Fruit fly (Drosophila melanogaster) whole organism, embryonic: Measurements from ENCODE around the gene Fgop2.

Experiments used
- Ada2b ChIP-seq: fragments of 200-800 bp; sonication (Bioruptor generic); IDR thresholded peaks from 2 replicates; pipeline ENCODE4 v1.3.6; 2022; ENCODE audit warnings: missing biosample characterization, missing genetic modification characterization
- B-H2 ChIP-seq: fragments of 200-800 bp; sonication (Bioruptor generic); optimal IDR thresholded peaks from 2 replicates; lab custom pipeline; 2018; ENCODE audit warnings: missing biosample characterization, mild to moderate bottlenecking, missing genetic modification characterization
- BtbVII ChIP-seq: fragments of 200-800 bp; sonication (Bioruptor generic); optimal IDR thresholded peaks from 3 replicates; lab custom pipeline; 2017; ENCODE audit warnings: missing biosample characterization, mild to moderate bottlenecking, missing genetic modification characterization
- CG10267 ChIP-seq: fragments of 200-800 bp; sonication (Bioruptor generic); optimal IDR thresholded peaks from 2 replicates; lab custom pipeline; 2018; ENCODE audit warnings: missing biosample characterization, mild to moderate bottlenecking, missing genetic modification characterization, moderate library complexity
- CG10462 ChIP-seq: fragments of 200-800 bp; sonication (Bioruptor generic); optimal IDR thresholded peaks from 2 replicates; lab custom pipeline; 2016; ENCODE audit warnings: missing biosample characterization, missing genetic modification characterization
- CG10959 ChIP-seq: fragments of 200-800 bp; sonication (Bioruptor generic); IDR thresholded peaks from 2 replicates; pipeline ENCODE4 v1.3.6; 2022; ENCODE audit warnings: missing biosample characterization, missing genetic modification characterization
- CG11085 ChIP-seq: fragments of 200-800 bp; sonication (Bioruptor generic); IDR thresholded peaks from 2 replicates; pipeline ENCODE4 v1.3.6; 2022; ENCODE audit warnings: missing biosample characterization, missing genetic modification characterization
- CG11504 ChIP-seq: fragments of 200-800 bp; sonication (Bioruptor generic); optimal IDR thresholded peaks from 3 replicates; lab custom pipeline; 2019; ENCODE audit warnings: missing biosample characterization, mild to moderate bottlenecking, missing genetic modification characterization, moderate library complexity
- CG12155 ChIP-seq: fragments of 200-800 bp; sonication (Bioruptor generic); optimal IDR thresholded peaks from 3 replicates; lab custom pipeline; 2016; ENCODE audit warnings: missing biosample characterization, missing genetic modification characterization
- CG15011 ChIP-seq: fragments of 200-800 bp; sonication (Bioruptor generic); optimal IDR thresholded peaks from 3 replicates; lab custom pipeline; 2018; ENCODE audit warnings: missing biosample characterization, mild to moderate bottlenecking, missing genetic modification characterization
- CG15073 ChIP-seq: fragments of 200-800 bp; sonication (Bioruptor generic); optimal IDR thresholded peaks from 2 replicates; lab custom pipeline; 2016; ENCODE audit warnings: missing biosample characterization, missing genetic modification characterization
- CG15479 ChIP-seq: fragments of 200-800 bp; sonication (Bioruptor generic); optimal IDR thresholded peaks from 3 replicates; lab custom pipeline; 2019; ENCODE audit warnings: missing biosample characterization, mild to moderate bottlenecking, missing genetic modification characterization, moderate library complexity
- CG18764 ChIP-seq: fragments of 200-800 bp; sonication (Bioruptor generic); optimal IDR thresholded peaks from 3 replicates; lab custom pipeline; 2016; ENCODE audit warnings: missing biosample characterization, missing genetic modification characterization
- CG2202 ChIP-seq: fragments of 200-800 bp; sonication (Bioruptor generic); optimal IDR thresholded peaks from 2 replicates; lab custom pipeline; 2018; ENCODE audit warnings: missing biosample characterization, mild to moderate bottlenecking, missing genetic modification characterization
- CG32767 ChIP-seq: fragments of 200-800 bp; sonication (Bioruptor generic); IDR thresholded peaks from 2 replicates; pipeline ENCODE4 v1.3.6; 2022; ENCODE audit warnings: missing biosample characterization, missing genetic modification characterization
- CG34422 ChIP-seq: fragments of 200-800 bp; sonication (Bioruptor generic); IDR thresholded peaks from 3 replicates; pipeline ENCODE4 v1.3.6; 2022; ENCODE audit warnings: missing biosample characterization, missing genetic modification characterization
- CG42726 ChIP-seq: fragments of 200-800 bp; sonication (Bioruptor generic); IDR thresholded peaks from 2 replicates; pipeline ENCODE4 v1.3.6; 2022; ENCODE audit warnings: missing biosample characterization, missing genetic modification characterization; ENCODE audit not compliant: partially characterized antibody
- CG4820 ChIP-seq: fragments of 200-800 bp; sonication (Bioruptor generic); optimal IDR thresholded peaks from 3 replicates; lab custom pipeline; 2016; ENCODE audit warnings: missing biosample characterization, missing genetic modification characterization
- CG6254 ChIP-seq: fragments of 200-800 bp; sonication (Bioruptor generic); optimal IDR thresholded peaks from 3 replicates; lab custom pipeline; 2017; ENCODE audit warnings: mild to moderate bottlenecking, missing biosample characterization, missing genetic modification reagents, missing genetic modification characterization
- CG6813 ChIP-seq: fragments of 200-800 bp; sonication (Bioruptor generic); optimal IDR thresholded peaks from 2 replicates; lab custom pipeline; 2017; ENCODE audit warnings: missing biosample characterization, missing genetic modification characterization, mild to moderate bottlenecking, moderate library complexity, missing genetic modification reagents
- CG6854 ChIP-seq: fragments of 200-800 bp; sonication (Bioruptor generic); optimal IDR thresholded peaks from 3 replicates; lab custom pipeline; 2017; ENCODE audit warnings: missing biosample characterization, mild to moderate bottlenecking, missing genetic modification characterization
- CHES-1-like ChIP-seq: fragments of 200-800 bp; sonication (Bioruptor generic); optimal IDR thresholded peaks from 2 replicates; lab custom pipeline; 2016; ENCODE audit warnings: missing biosample characterization, missing genetic modification characterization
- CrebB ChIP-seq: fragments of 200-800 bp; sonication (Bioruptor generic); optimal IDR thresholded peaks from 3 replicates; lab custom pipeline; 2018; ENCODE audit warnings: missing biosample characterization, mild to moderate bottlenecking, missing genetic modification characterization
- Dll ChIP-seq: fragments of 200-800 bp; sonication (Bioruptor generic); IDR thresholded peaks from 4 replicates; pipeline ENCODE4 v1.3.6; 2022; ENCODE audit warnings: missing biosample characterization, missing genetic modification characterization; ENCODE audit not compliant: partially characterized antibody
- Doc3 ChIP-seq: fragments of 200-800 bp; sonication (Bioruptor generic); IDR thresholded peaks from 3 replicates; pipeline ENCODE4 v1.3.6; 2022; ENCODE audit warnings: missing biosample characterization, missing genetic modification characterization; ENCODE audit not compliant: partially characterized antibody
- H15 ChIP-seq: fragments of 200-800 bp; sonication (Bioruptor generic); IDR thresholded peaks from 3 replicates; pipeline ENCODE4 v1.3.6; 2022; ENCODE audit warnings: missing biosample characterization, missing genetic modification characterization
- HLHmδ ChIP-seq: fragments of 200-800 bp; sonication (Bioruptor generic); optimal IDR thresholded peaks from 2 replicates; lab custom pipeline; 2018; ENCODE audit warnings: missing biosample characterization, mild to moderate bottlenecking, missing genetic modification characterization, moderate library complexity
- Lim3 ChIP-seq: fragments of 200-800 bp; sonication (Bioruptor generic); IDR thresholded peaks from 2 replicates; pipeline ENCODE4 v1.3.6; 2022; ENCODE audit warnings: missing biosample characterization, missing genetic modification characterization
- Lpt ChIP-seq: fragments of >200 bp; optimal IDR thresholded peaks from 2 replicates; lab custom pipeline; 2018; ENCODE audit warnings: missing biosample characterization, missing genetic modification characterization
- MESR4 ChIP-seq: fragments of 200-800 bp; sonication (Bioruptor generic); optimal IDR thresholded peaks from 2 replicates; lab custom pipeline; 2018; ENCODE audit warnings: missing biosample characterization, mild to moderate bottlenecking, missing genetic modification characterization, moderate library complexity
- Neu2 ChIP-seq: fragments of 200-800 bp; sonication (Bioruptor generic); optimal IDR thresholded peaks from 3 replicates; lab custom pipeline; 2016; ENCODE audit warnings: missing biosample characterization, missing genetic modification characterization, borderline replicate concordance
- Nf-YA ChIP-seq: fragments of 200-800 bp; sonication (Bioruptor generic); IDR thresholded peaks from 2 replicates; pipeline ENCODE4 v1.3.6; 2022; ENCODE audit warnings: missing biosample characterization, missing genetic modification characterization
- Poxn ChIP-seq: fragments of 200-800 bp; sonication (Bioruptor generic); IDR thresholded peaks from 2 replicates; pipeline ENCODE4 v1.3.6; 2022; ENCODE audit warnings: missing biosample characterization, missing genetic modification characterization
- Scr ChIP-seq: fragments of 200-800 bp; sonication (Bioruptor generic); IDR thresholded peaks from 2 replicates; pipeline ENCODE4 v1.3.6; 2022; ENCODE audit warnings: missing biosample characterization, missing genetic modification characterization; ENCODE audit not compliant: partially characterized antibody
- Sox102F ChIP-seq: fragments of 200-800 bp; sonication (Bioruptor generic); optimal IDR thresholded peaks from 2 replicates; lab custom pipeline; 2018; ENCODE audit warnings: missing biosample characterization, mild to moderate bottlenecking, missing genetic modification characterization, moderate library complexity
- al ChIP-seq: fragments of 200-800 bp; sonication (Bioruptor generic); IDR thresholded peaks from 2 replicates; pipeline ENCODE4 v1.3.6; 2022; ENCODE audit warnings: missing biosample characterization, missing genetic modification characterization
- crol ChIP-seq: fragments of 200-800 bp; sonication (Bioruptor generic); IDR thresholded peaks from 2 replicates; pipeline ENCODE4 v1.3.6; 2022; ENCODE audit warnings: missing biosample characterization, missing genetic modification characterization
- eve ChIP-seq, 2 experiments: fragments of >200 bp; optimal IDR thresholded peaks; 2 replicates each; lab custom pipeline; 2017; ENCODE audit warnings: missing biosample characterization in 2 of 2, missing genetic modification characterization in 2 of 2
- fd102C ChIP-seq: fragments of 200-800 bp; sonication (Bioruptor generic); optimal IDR thresholded peaks from 2 replicates; lab custom pipeline; 2018; ENCODE audit warnings: missing biosample characterization, mild to moderate bottlenecking, missing genetic modification characterization, moderate library complexity
- hkb ChIP-seq, 2 experiments: fragments of 200-800 bp in 1 of 2; fragments of >200 bp in 1 of 2; sonication (Bioruptor generic) in 1 of 2; IDR thresholded peaks in 1 of 2; optimal IDR thresholded peaks in 1 of 2; 2 replicates each; pipeline versions ENCODE4 v1.3.6 to Lab custom; 2017 to 2022; ENCODE audit warnings: missing biosample characterization in 1 of 2, missing genetic modification characterization in 1 of 2
- jing ChIP-seq: fragments of 200-800 bp; sonication (Bioruptor generic); optimal IDR thresholded peaks from 2 replicates; lab custom pipeline; 2018; ENCODE audit warnings: missing biosample characterization, mild to moderate bottlenecking, missing genetic modification characterization
- klu ChIP-seq: fragments of 200-800 bp; sonication (Bioruptor generic); IDR thresholded peaks from 2 replicates; pipeline ENCODE4 v1.3.6; 2022; ENCODE audit warnings: missing biosample characterization, missing genetic modification characterization
- lab ChIP-seq: fragments of 200-800 bp; sonication (Bioruptor generic); optimal IDR thresholded peaks from 3 replicates; lab custom pipeline; 2017; ENCODE audit warnings: missing biosample characterization, missing genetic modification characterization, mild to moderate bottlenecking, moderate library complexity, missing genetic modification reagents
- oc ChIP-seq: fragments of 200-800 bp; sonication (Bioruptor generic); optimal IDR thresholded peaks from 2 replicates; lab custom pipeline; 2018; ENCODE audit warnings: missing biosample characterization, mild to moderate bottlenecking, missing genetic modification characterization, moderate library complexity
- slbo ChIP-seq: fragments of 200-800 bp; sonication (Bioruptor generic); IDR thresholded peaks from 2 replicates; pipeline ENCODE4 v1.3.6; 2022; ENCODE audit warnings: missing biosample characterization, missing genetic modification characterization
- sna ChIP-seq: fragments of 200-800 bp; sonication (Bioruptor generic); IDR thresholded peaks from 2 replicates; pipeline ENCODE4 v1.3.6; 2022; ENCODE audit warnings: missing biosample characterization, missing genetic modification characterization; ENCODE audit not compliant: partially characterized antibody
- sob ChIP-seq: fragments of 200-800 bp; sonication (Bioruptor generic); IDR thresholded peaks from 2 replicates; pipeline ENCODE4 v1.3.6; 2022; ENCODE audit warnings: missing biosample characterization, missing genetic modification characterization
- tx ChIP-seq: fragments of 200-800 bp; sonication (Bioruptor generic); optimal IDR thresholded peaks from 2 replicates; lab custom pipeline; 2016; ENCODE audit warnings: missing biosample characterization, missing genetic modification characterization
- zen2 ChIP-seq: fragments of 200-800 bp; sonication (Bioruptor generic); IDR thresholded peaks from 3 replicates; pipeline ENCODE4 v1.3.6; 2022; ENCODE audit warnings: missing biosample characterization, missing genetic modification characterization; ENCODE audit not compliant: partially characterized antibody
- zfh1 ChIP-seq: fragments of 200-800 bp; sonication (Bioruptor generic); IDR thresholded peaks from 3 replicates; pipeline ENCODE4 v1.3.6; 2022; ENCODE audit warnings: missing biosample characterization, missing genetic modification characterization

Fgop2 gene

DNA sequence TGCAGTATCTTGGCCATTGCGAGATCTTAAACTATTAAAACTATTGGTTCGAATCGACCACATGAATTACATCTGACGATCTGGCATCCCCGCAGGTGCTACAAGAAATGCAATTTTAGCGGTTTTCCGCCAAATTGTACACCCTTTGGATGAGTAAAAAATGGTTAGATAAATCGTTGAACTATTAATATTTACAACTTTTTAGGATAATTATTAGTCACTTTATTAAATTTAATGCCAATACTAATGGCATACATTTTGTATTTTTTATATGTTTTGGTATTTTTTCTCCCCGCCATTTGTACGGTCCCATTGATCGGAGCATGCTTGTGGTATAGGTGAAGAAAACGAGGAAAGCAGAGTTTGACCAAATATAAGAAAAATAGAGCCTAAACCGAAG, 37.3 kb downstream of the Fgop2 start, which contains the start of the genes Polr1F and Rat1 (continued):
- TF ChIP-seq sna: no peak
- TF ChIP-seq CHES-1-like: no peak
- no peak for TF ChIP-seq hkb (optimal IDR thresholded peaks at IDR 0.05; lab: Kevin White, UChicago)
- TF ChIP-seq hkb (GFP tag; IDR thresholded peaks at IDR 0.05; lab: Robert Waterston, UW): no peak
- no peak for TF ChIP-seq Lim3
- no peak for TF ChIP-seq oc (tag; lab: Kevin White, UChicago)
- no peak for TF ChIP-seq Neu2 (GFP tag; lab: Kevin White, UChicago)
- TF ChIP-seq CG12155: peak; percentile 19
- TF ChIP-seq CG11085 (GFP tag; lab: Robert Waterston, UW): no peak
- TF ChIP-seq lab (GFP tag; lab: Kevin White, UChicago): no peak
- no peak for TF ChIP-seq CG11504 (tag; lab: Kevin White, UChicago)
- TF ChIP-seq zfh1 (GFP tag; lab: Robert Waterston, UW): peak; percentile 14; the same call in 1 of the 3 replicates
- TF ChIP-seq CG34422 (GFP tag; lab: Robert Waterston, UW): no peak
- no peak for TF ChIP-seq tx
- TF ChIP-seq al (GFP tag; lab: Robert Waterston, UW): no peak; the same call in 1 of the 2 replicates
- no peak for TF ChIP-seq CG42726
- no peak for TF ChIP-seq CG6854 (GFP tag; lab: Kevin White, UChicago)
- TF ChIP-seq CG18764 (GFP tag; lab: Kevin White, UChicago): no peak
- TF ChIP-seq CG32767 (GFP tag; lab: Robert Waterston, UW): no peak
- TF ChIP-seq slbo (GFP tag; lab: Robert Waterston, UW): peak; percentile 35; the same call in 1 of the 2 replicates
- TF ChIP-seq BtbVII (GFP tag; lab: Kevin White, UChicago): no peak
- TF ChIP-seq CG15479 (GFP tag; lab: Kevin White, UChicago): no peak
- TF ChIP-seq Ada2b (GFP tag; lab: Robert Waterston, UW): no peak
- no peak for TF ChIP-seq Lpt (GFP tag; lab: Kevin White, UChicago)
- no peak for TF ChIP-seq crol
- no peak for TF ChIP-seq CG10462 (GFP tag; lab: Kevin White, UChicago)
- no peak for TF ChIP-seq Poxn (GFP tag; lab: Robert Waterston, UW)
- TF ChIP-seq H15 (GFP tag; lab: Robert Waterston, UW): no peak
- TF ChIP-seq Dll (GFP tag; lab: Robert Waterston, UW): peak; percentile 39; the same call in 1 of the 4 replicates
- no peak for TF ChIP-seq Doc3 (GFP tag; lab: Robert Waterston, UW)
- no peak for TF ChIP-seq CG15073 (GFP tag; lab: Kevin White, UChicago)
- peak; percentile 47 for TF ChIP-seq MESR4
- no peak for TF ChIP-seq CrebB (tag; lab: Kevin White, UChicago)
- no peak for TF ChIP-seq Sox102F
- TF ChIP-seq CG15011 (GFP tag; lab: Kevin White, UChicago): no peak
- no peak for TF ChIP-seq eve (GFP tag; optimal IDR thresholded peaks at IDR 0.05; lab: Kevin White, UChicago)
- peak; percentile 4 for TF ChIP-seq CG4820 (GFP tag; lab: Kevin White, UChicago)
- no peak for TF ChIP-seq CG10959 (GFP tag; lab: Robert Waterston, UW)
- no peak for TF ChIP-seq Nf-YA (GFP tag; lab: Robert Waterston, UW)
- TF ChIP-seq CG10267: peak; percentile 61
- no peak for TF ChIP-seq CG6813
- no peak for TF ChIP-seq zen2
- no peak for TF ChIP-seq Scr (GFP tag; lab: Robert Waterston, UW)
- TF ChIP-seq HLHmδ (GFP tag; lab: Kevin White, UChicago): no peak
- no peak for TF ChIP-seq klu (GFP tag; lab: Robert Waterston, UW)
- no peak for TF ChIP-seq B-H2 (GFP tag; lab: Kevin White, UChicago)
- no peak for TF ChIP-seq CG6254
- TF ChIP-seq sob (GFP tag; lab: Robert Waterston, UW): no peak
- TF ChIP-seq jing (GFP tag; lab: Kevin White, UChicago): no peak
- no peak for TF ChIP-seq CG2202 (tag; lab: Kevin White, UChicago)
- no peak for TF ChIP-seq fd102C (GFP tag; lab: Kevin White, UChicago)
